Fruit fly (Drosophila melanogaster): Measurements from ENCODE around the gene Spase25.

Spase25 gene

DNA sequence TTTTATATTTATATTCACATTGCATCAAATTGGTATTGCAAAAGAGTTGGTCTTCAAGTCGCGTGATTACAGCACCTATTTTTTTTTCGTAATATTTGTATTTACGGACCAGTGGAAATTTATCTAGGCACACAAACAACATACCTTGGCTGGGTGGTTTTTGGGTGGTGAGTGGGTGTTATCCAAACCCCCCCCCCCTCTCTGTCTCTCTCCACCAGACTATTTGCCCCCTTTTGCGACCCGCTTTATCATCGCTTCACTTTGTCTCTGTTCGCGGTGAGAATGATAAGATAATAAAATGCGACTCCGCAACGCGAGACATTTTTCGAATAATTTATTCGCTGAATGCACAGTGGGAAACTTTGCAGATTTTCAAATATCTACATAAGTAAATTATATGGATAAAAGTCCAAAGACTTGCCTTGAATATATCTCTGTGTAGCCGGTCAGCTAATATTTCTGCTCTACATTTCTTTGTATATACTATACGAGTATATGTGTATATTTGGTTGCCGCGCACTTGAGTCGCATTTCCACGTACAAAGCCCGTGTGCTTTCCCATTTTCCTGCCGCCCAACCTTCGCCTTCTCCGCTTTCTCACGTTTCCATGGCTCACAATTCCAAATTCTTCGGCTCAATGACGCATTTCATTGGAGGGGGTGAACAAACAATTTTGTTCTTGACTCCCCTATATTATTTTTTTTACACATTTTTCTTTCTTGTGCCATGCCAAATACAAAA, 16.3 kb downstream of the Spase25 start:
- TF ChIP-seq CTCF (optimal IDR thresholded peaks at IDR 0.05) (no peak), CG8478 (optimal IDR thresholded peaks at IDR 0.05) (no peak)

- no peak for TF ChIP-seq CG8478 (optimal IDR thresholded peaks at IDR 0.05)
- no peak for TF ChIP-seq CTCF (optimal IDR thresholded peaks at IDR 0.05)
These were observed 18.6 kb downstream of the Spase25 start for dm6 chrX:11503625-11504024.

DNA sequence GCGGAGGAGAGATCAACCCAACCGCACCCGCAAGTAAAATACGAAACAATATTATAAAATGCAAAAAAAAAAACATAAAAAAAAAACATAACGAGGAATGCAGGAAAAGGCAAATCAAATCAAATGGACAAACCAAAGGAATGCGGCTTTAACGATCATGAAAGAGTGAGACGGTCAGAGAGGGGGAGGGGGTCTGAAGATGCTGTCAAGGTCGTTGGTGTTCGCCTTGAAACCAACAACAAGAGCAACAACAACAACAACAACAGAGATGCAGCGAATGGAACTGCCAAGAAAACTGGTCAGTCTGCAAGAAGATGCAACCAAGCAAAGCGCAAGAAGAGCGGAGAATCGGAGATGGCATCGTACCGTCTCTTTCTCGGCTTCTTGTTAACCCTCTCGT, 21.2 kb downstream of the Spase25 start:
- TF ChIP-seq CG8478 (optimal IDR thresholded peaks at IDR 0.05) (no peak), CTCF (optimal IDR thresholded peaks at IDR 0.05) (no peak)

DNA sequence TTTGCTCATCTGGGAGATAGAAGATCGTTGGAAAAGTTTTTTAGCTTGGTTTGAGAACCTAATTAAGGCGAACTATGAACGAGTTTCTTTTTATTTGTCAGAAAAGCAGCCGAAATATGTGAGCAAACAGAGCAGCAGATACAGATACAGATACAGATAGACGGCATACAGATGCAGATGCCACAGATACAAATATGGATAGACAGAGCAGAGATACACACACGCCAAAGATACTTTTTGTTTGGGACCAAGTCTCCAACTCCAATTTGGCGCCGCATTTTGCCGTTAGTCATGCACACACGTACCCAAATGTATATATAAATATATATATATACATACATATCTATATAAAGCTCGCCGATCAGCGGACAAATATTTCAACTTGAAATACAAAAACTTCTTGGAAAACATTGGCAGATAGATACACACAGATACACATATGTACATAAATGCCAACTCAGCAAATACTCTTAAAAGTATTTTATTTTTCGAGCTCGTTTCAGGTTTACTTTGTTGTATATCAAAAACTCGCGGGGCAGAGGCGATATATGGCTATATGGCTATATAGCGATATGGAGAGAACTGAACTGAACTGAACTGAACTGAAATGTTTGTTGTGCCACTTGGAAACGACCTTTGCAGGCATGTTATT, 25.2 kb downstream of the Spase25 start:
- TF ChIP-seq CG8478 (optimal IDR thresholded peaks at IDR 0.05) (no peak), CTCF (optimal IDR thresholded peaks at IDR 0.05) (no peak)

dm6 chrX:11511299-11511698, 26.2 kb downstream of the Spase25 start:
- TF ChIP-seq CTCF (optimal IDR thresholded peaks at IDR 0.05) (no peak), CG8478 (optimal IDR thresholded peaks at IDR 0.05) (no peak)

dm6 chrX:11511955-11512354, 26.9 kb downstream of the Spase25 start:
- no peak for TF ChIP-seq CG8478 (optimal IDR thresholded peaks at IDR 0.05)
- TF ChIP-seq CTCF (optimal IDR thresholded peaks at IDR 0.05) = no peak

- no peak for TF ChIP-seq CTCF (optimal IDR thresholded peaks at IDR 0.05)
- no peak for TF ChIP-seq CG8478 (optimal IDR thresholded peaks at IDR 0.05)
These were observed 27.8 kb downstream of the Spase25 start for dm6 chrX:11512868-11513267.

- TF ChIP-seq CTCF (optimal IDR thresholded peaks at IDR 0.05) = no peak
- no peak for TF ChIP-seq CG8478 (optimal IDR thresholded peaks at IDR 0.05)
These were observed 30.5 kb downstream of the Spase25 start for dm6 chrX:11515550-11515949.

dm6 chrX:11517295-11517694, 32.2 kb downstream of the Spase25 start:
- no peak for TF ChIP-seq CG8478 (optimal IDR thresholded peaks at IDR 0.05)
- TF ChIP-seq CTCF (optimal IDR thresholded peaks at IDR 0.05) = no peak

DNA sequence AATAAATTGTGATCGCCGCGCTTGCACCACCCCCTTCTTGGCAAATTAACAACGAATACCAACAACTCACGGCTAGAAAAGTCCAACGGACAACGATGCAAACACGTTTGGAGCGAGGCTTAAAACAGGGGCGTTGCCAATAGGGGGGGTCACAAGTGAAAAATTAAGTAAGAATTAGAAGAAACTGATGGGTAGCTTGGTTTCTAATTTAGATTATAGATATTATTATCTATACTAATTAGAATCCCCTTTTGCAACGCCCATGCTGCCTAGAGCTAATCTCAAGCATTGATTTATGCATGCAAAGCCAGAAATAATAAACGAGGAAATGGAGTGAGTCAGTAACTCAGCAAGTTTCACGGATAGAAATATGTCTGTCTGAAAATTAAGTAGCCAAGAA, 33.4 kb downstream of the Spase25 start:
- TF ChIP-seq CG8478 (optimal IDR thresholded peaks at IDR 0.05) (no peak), CTCF (optimal IDR thresholded peaks at IDR 0.05) (no peak)

DNA sequence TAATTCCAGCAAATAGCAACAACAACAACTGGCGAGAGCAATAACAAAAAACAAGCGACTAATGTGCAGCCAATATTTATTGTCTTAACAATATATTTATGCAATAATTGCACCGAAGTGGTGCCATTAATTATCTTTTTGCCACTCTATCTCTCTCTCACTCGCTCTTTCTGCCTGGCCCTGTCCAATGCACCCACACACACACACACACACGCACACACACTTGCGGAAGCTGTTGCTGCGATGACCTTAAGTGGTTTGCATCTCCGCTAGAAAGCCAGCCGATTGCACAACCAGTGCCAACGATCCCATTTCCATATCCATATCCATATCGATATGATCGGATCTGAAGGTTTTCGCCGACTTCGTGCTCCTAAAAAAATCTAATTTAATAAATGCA, 35.2 kb downstream of the Spase25 start:
- TF ChIP-seq CG8478 (optimal IDR thresholded peaks at IDR 0.05) = no peak
- TF ChIP-seq CTCF (optimal IDR thresholded peaks at IDR 0.05) = no peak

DNA sequence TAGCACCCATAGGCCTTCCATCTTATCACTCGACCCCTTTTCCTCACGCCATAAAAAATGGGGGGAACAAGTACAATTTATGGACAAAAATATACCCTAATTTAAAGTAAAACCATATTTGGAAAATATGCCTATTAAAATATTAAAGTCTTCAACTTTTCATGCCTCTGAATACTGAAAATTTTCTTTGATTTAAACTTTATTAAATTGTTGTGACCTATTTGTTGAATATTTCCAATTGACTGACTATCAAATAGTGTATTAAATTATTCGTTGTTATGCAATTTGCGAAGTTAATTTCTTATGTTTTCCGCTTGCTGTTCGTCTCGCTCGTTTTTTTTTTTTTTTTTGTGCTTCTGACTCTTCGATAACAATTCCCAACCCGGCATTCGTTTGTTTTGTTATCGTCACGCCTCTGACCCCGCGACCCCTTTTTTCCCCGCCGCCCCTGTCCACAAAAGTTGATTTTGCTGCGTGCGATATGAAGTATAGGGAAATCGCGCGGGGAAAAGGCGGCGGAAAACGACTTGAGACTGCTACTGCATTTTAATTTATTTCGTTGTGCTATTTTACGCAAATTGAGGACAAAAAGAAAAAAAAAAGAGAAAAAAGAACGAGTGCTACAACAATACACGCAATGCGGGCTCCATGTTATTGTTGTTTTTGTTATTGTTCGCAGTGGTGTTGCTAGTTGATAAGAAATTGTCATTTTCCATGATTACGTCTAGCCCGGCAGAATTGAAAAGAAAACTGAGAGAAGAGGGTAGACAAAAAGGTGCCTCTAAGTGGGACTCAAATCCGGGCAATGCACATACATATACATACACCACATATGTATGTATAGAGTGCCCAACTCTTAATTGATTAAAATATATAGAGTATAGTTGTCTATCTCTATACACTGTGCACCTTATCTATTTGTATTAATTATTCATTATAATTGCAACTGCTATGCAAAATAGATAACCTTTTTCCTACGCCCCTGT, 36.8 kb downstream of the Spase25 start:
- TF ChIP-seq CG8478 (optimal IDR thresholded peaks at IDR 0.05) (no peak), CTCF (optimal IDR thresholded peaks at IDR 0.05) (no peak)

dm6 chrX:11523921-11524320, 38.9 kb downstream of the Spase25 start:
- TF ChIP-seq CG8478 (optimal IDR thresholded peaks at IDR 0.05) (no peak), CTCF (optimal IDR thresholded peaks at IDR 0.05) (no peak)

DNA sequence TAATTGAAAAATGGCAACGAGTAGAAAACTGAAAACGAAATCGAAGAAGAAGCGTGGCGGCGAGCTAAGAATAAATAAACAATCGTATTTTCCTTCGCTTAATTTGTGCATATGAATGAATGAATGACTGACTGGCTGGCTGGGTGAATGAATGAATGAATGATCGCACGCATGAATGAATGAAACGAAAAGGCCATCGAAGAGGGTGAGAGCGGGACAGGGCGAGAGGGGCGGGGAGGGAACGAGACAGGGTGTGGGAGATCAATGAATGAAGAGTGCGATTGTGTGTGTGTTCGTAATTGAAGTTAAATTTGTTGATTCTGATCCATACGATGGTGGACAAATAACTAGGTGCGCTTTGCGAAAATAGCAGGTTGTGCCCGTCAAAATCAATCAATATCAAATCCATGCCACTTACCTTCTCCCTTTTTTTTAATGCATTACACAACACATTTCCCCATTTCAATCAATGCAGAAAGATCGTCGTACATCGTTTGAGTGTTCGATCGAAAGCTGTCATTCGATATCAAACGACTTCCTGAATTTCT, 42.1 kb downstream of the Spase25 start:
- no peak for TF ChIP-seq CTCF (optimal IDR thresholded peaks at IDR 0.05)
- no peak for TF ChIP-seq CG8478 (optimal IDR thresholded peaks at IDR 0.05)
